Worm (Caenorhabditis elegans) whole organism, L3 larva: ENCODE results near the gene ZC168.2.

ENCODE experiments used
- nhr-11 ChIP-seq: fragments of 150-350 bp; optimal IDR thresholded peaks from 2 replicates; lab custom pipeline; 2014; ENCODE audit warnings: missing biosample characterization, missing genetic modification characterization
- nhr-237 ChIP-seq: fragments of 150-350 bp; optimal IDR thresholded peaks from 2 replicates; lab custom pipeline; 2014; ENCODE audit warnings: missing biosample characterization, missing genetic modification characterization
- nhr-28 ChIP-seq: fragments of 150-350 bp; optimal IDR thresholded peaks from 2 replicates; lab custom pipeline; 2014; ENCODE audit warnings: missing biosample characterization, missing genetic modification characterization

- TF ChIP-seq nhr-11 (tag; lab: Kevin White, UChicago) = no peak
- no peak for TF ChIP-seq nhr-28
- TF ChIP-seq nhr-237 (tag; lab: Kevin White, UChicago) = no peak
Observed at ce11 chrIV:10757616-10758193, 29.9 kb downstream of the ZC168.2 start, which contains the start of the genes T25B9.4 and T25B9.6.
